Fruit fly (Drosophila melanogaster) whole organism: ENCODE measurements around the gene VGlut.

Experiments used
- Dll ChIP-seq: fragments of >200 bp; optimal IDR thresholded peaks from 2 replicates; lab custom pipeline; 2017
- usp ChIP-seq: fragments of >200 bp; optimal IDR thresholded peaks from 2 replicates; lab custom pipeline; 2017; ENCODE audit warnings: missing biosample characterization, missing genetic modification characterization, mixed read lengths

DNA sequence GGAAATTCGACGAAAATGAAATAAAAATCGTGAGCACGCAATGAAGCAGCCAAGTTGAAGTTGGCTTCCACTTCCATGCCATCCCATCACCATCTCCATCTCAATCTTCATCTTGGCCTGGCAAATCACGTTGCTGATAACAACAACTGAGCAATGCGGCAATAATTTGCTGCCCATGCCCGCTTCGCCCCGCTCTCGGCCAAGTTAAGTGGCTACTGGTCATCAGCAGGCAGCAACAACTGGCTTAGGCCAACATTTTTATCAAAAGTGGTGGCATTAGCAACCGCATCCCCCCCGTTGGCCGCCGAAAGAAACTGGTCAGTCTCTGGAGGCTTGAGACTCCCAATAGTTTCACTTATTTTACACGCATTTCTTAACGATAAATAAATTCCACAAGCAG is 30.2 kb downstream of the VGlut start:
- TF ChIP-seq Dll (lab: Kevin White, UChicago) = no peak
- no peak for TF ChIP-seq usp (GFP tag; lab: Kevin White, UChicago)
